Worm (Caenorhabditis elegans) whole organism, L1 larva: ENCODE data around the gene egl-5.

Experiments
- C16A3.4 ChIP-seq: fragments of 150-350 bp; optimal IDR thresholded peaks from 2 replicates; lab custom pipeline; 2014; ENCODE audit warnings: missing biosample characterization, missing genetic modification characterization
- C34B4.2 ChIP-seq: sonication (generic microtip); optimal IDR thresholded peaks from 2 replicates; lab custom pipeline; 2017; ENCODE audit warnings: mild to moderate bottlenecking, missing genetic modification characterization, missing compliant biosample characterization
- F16B12.6 ChIP-seq: fragments of 150-350 bp; optimal IDR thresholded peaks from 2 replicates; lab custom pipeline; 2014; ENCODE audit warnings: missing biosample characterization, missing genetic modification characterization
- alr-1 ChIP-seq: fragments of 200-800 bp; sonication (Bioruptor generic); optimal IDR thresholded peaks from 2 replicates; lab custom pipeline; 2018; ENCODE audit warnings: borderline replicate concordance, mild to moderate bottlenecking, missing genetic modification characterization, missing compliant biosample characterization
- ama-1 ChIP-seq: fragments of 150-350 bp; optimal IDR thresholded peaks from 2 replicates; lab custom pipeline; 2014
- ceh-63 ChIP-seq: fragments of 200-800 bp; sonication (Bioruptor generic); optimal IDR thresholded peaks from 2 replicates; lab custom pipeline; 2018; ENCODE audit warnings: mild to moderate bottlenecking, missing genetic modification characterization, missing compliant biosample characterization
- ceh-8 ChIP-seq: fragments of 200-800 bp; sonication (Bioruptor generic); optimal IDR thresholded peaks from 2 replicates; lab custom pipeline; 2018; ENCODE audit warnings: mild to moderate bottlenecking, missing genetic modification characterization, moderate library complexity, missing compliant biosample characterization
- ceh-82 ChIP-seq, 3 experiments: fragments of 150-350 bp in 1 of 3; sonication (generic microtip) in 2 of 3; optimal IDR thresholded peaks; 2 replicates each; lab custom pipeline; 2014 to 2017; ENCODE audit warnings: missing biosample characterization in 3 of 3, missing genetic modification characterization in 3 of 3
- ceh-90 ChIP-seq: sonication (generic microtip); optimal IDR thresholded peaks from 2 replicates; lab custom pipeline; 2016; ENCODE audit warnings: missing genetic modification characterization, missing compliant biosample characterization
- dpl-1 ChIP-seq, 3 experiments: fragments of 150-350 bp in 2 of 3; sonication (generic microtip) in 1 of 3; optimal IDR thresholded peaks; 2 replicates each; lab custom pipeline; 2014 to 2017; ENCODE audit warnings: missing biosample characterization in 3 of 3, missing genetic modification characterization in 3 of 3, missing genetic modification reagents in 3 of 3
- dsc-1 ChIP-seq: sonication (generic microtip); optimal IDR thresholded peaks from 2 replicates; lab custom pipeline; 2016; ENCODE audit warnings: mild to moderate bottlenecking, missing genetic modification characterization, missing compliant biosample characterization
- efl-1 ChIP-seq, 4 experiments: fragments of 150-350 bp; optimal IDR thresholded peaks in 3 of 4; peaks in 1 of 4; 1 replicate in 1 of 4; 2 replicates in 3 of 4; lab custom pipeline; 2014; ENCODE audit warnings: missing biosample characterization in 2 of 4, missing genetic modification characterization in 2 of 4, missing genetic modification reagents in 2 of 4
- egl-13 ChIP-seq: sonication (generic microtip); optimal IDR thresholded peaks from 2 replicates; lab custom pipeline; 2016; ENCODE audit warnings: missing genotype, missing genetic modification reagents, missing genetic modification characterization, missing compliant biosample characterization
- elt-2 ChIP-seq: sonication (generic microtip); optimal IDR thresholded peaks from 2 replicates; lab custom pipeline; 2016; ENCODE audit warnings: missing genetic modification characterization, mild to moderate bottlenecking, inconsistent platforms, missing compliant biosample characterization, missing genetic modification reagents
- ets-5 ChIP-seq: fragments of 200-800 bp; sonication (Bioruptor generic); IDR thresholded peaks from 2 replicates; pipeline ENCODE4 v1.3.6; 2022; ENCODE audit warnings: missing genetic modification characterization, missing compliant biosample characterization
- fkh-4 ChIP-seq: sonication (generic microtip); optimal IDR thresholded peaks from 2 replicates; lab custom pipeline; 2016; ENCODE audit warnings: missing compliant biosample characterization, missing genetic modification characterization, borderline replicate concordance
- grh-1 ChIP-seq: fragments of 200-800 bp; sonication (Bioruptor generic); IDR thresholded peaks from 2 replicates; pipeline ENCODE4 v1.3.6; 2022; ENCODE audit warnings: missing genetic modification reagents, missing genetic modification characterization, missing compliant biosample characterization
- hlh-17 ChIP-seq: fragments of 200-800 bp; sonication (Bioruptor generic); optimal IDR thresholded peaks from 2 replicates; lab custom pipeline; 2018; ENCODE audit warnings: missing genetic modification characterization, mild to moderate bottlenecking, missing compliant biosample characterization, moderate library complexity, borderline replicate concordance
- hlh-4 ChIP-seq: sonication (generic microtip); optimal IDR thresholded peaks from 2 replicates; lab custom pipeline; 2016; ENCODE audit warnings: mild to moderate bottlenecking, missing genetic modification characterization, missing compliant biosample characterization
- lin-14 ChIP-seq: fragments of 200-800 bp; sonication (Bioruptor generic); optimal IDR thresholded peaks from 2 replicates; lab custom pipeline; 2018; ENCODE audit warnings: mild to moderate bottlenecking, missing genetic modification characterization, moderate library complexity, missing compliant biosample characterization
- lin-39 ChIP-seq: fragments of 150-350 bp; optimal IDR thresholded peaks from 2 replicates; lab custom pipeline; 2014; ENCODE audit warnings: missing biosample characterization, missing genetic modification reagents, missing genetic modification characterization
- lir-3 ChIP-seq: sonication (generic microtip); optimal IDR thresholded peaks from 2 replicates; lab custom pipeline; 2016; ENCODE audit warnings: mild to moderate bottlenecking, missing genetic modification characterization, moderate library complexity, missing compliant biosample characterization; ENCODE audit not compliant: poor library complexity
- lsy-2 ChIP-seq, 2 experiments: fragments of 150-350 bp; optimal IDR thresholded peaks; 2 replicates each; lab custom pipeline; 2014; ENCODE audit warnings: missing biosample characterization in 2 of 2, missing genetic modification characterization in 2 of 2
- mab-9 ChIP-seq: fragments of 200-800 bp; sonication (Bioruptor generic); IDR thresholded peaks from 2 replicates; pipeline ENCODE4 v1.3.6; 2022; ENCODE audit warnings: missing genetic modification reagents, missing genetic modification characterization, missing compliant biosample characterization
- mef-2 ChIP-seq: fragments of 150-350 bp; optimal IDR thresholded peaks from 2 replicates; lab custom pipeline; 2014; ENCODE audit warnings: missing biosample characterization, missing genetic modification characterization
- mep-1 ChIP-seq: fragments of 150-350 bp; optimal IDR thresholded peaks from 2 replicates; lab custom pipeline; 2014; ENCODE audit warnings: missing biosample characterization, missing genetic modification characterization
- nhr-11 ChIP-seq: fragments of 150-350 bp; optimal IDR thresholded peaks from 2 replicates; lab custom pipeline; 2014; ENCODE audit warnings: missing biosample characterization, missing genetic modification characterization
- nhr-12 ChIP-seq: sonication (generic microtip); optimal IDR thresholded peaks from 2 replicates; lab custom pipeline; 2017; ENCODE audit warnings: missing biosample characterization, missing genetic modification characterization
- nhr-19 ChIP-seq: fragments of 200-800 bp; sonication (Bioruptor generic); conservative IDR thresholded peaks from 2 replicates; pipeline ENCODE4 v1.3.6; 2022; ENCODE audit warnings: missing genetic modification characterization, missing compliant biosample characterization
- nhr-237 ChIP-seq: fragments of 150-350 bp; optimal IDR thresholded peaks from 2 replicates; lab custom pipeline; 2014; ENCODE audit warnings: missing biosample characterization, missing genetic modification characterization
- nhr-28 ChIP-seq: fragments of 150-350 bp; optimal IDR thresholded peaks from 2 replicates; lab custom pipeline; 2014; ENCODE audit warnings: missing biosample characterization, missing genetic modification characterization
- nhr-47 ChIP-seq: sonication (generic microtip); optimal IDR thresholded peaks from 2 replicates; lab custom pipeline; 2016; ENCODE audit warnings: mild to moderate bottlenecking, missing genetic modification characterization, moderate library complexity, missing compliant biosample characterization
- nhr-84 ChIP-seq: sonication (generic microtip); optimal IDR thresholded peaks from 2 replicates; lab custom pipeline; 2017; ENCODE audit warnings: missing biosample characterization, missing genetic modification characterization
- nhr-85 ChIP-seq: sonication (generic microtip); peaks from one replicate; lab custom pipeline; 2016; ENCODE audit warnings: missing genetic modification characterization, inconsistent platforms, missing compliant biosample characterization
- nhr-90 ChIP-seq: sonication (generic microtip); optimal IDR thresholded peaks from 2 replicates; lab custom pipeline; 2016; ENCODE audit warnings: mild to moderate bottlenecking, missing genetic modification characterization, missing compliant biosample characterization; ENCODE audit not compliant: poor library complexity
- pag-3 ChIP-seq: sonication (generic microtip); optimal IDR thresholded peaks from 2 replicates; lab custom pipeline; 2017; ENCODE audit warnings: missing genetic modification characterization, mild to moderate bottlenecking, missing compliant biosample characterization, antibody characterized with exemption, borderline replicate concordance; ENCODE audit not compliant: insufficient read depth
- snpc-4 ChIP-seq: fragments of 150-350 bp; optimal IDR thresholded peaks from 2 replicates; lab custom pipeline; 2014; ENCODE audit warnings: missing biosample characterization, missing genetic modification characterization
- sox-4 ChIP-seq: sonication (generic microtip); optimal IDR thresholded peaks from 2 replicates; lab custom pipeline; 2016; ENCODE audit warnings: missing genetic modification characterization, missing compliant biosample characterization
- sptf-1 ChIP-seq: fragments of 150-350 bp; optimal IDR thresholded peaks from 2 replicates; lab custom pipeline; 2014; ENCODE audit warnings: missing biosample characterization, missing genetic modification characterization
- sup-37 ChIP-seq: fragments of 200-800 bp; sonication (Bioruptor generic); optimal IDR thresholded peaks from 2 replicates; lab custom pipeline; 2018; ENCODE audit warnings: mild to moderate bottlenecking, missing genetic modification characterization, missing compliant biosample characterization
- swsn-7 ChIP-seq: sonication (generic microtip); optimal IDR thresholded peaks from 2 replicates; lab custom pipeline; 2016; ENCODE audit warnings: missing genetic modification characterization, missing compliant biosample characterization
- unc-62 ChIP-seq: fragments of 150-350 bp; optimal IDR thresholded peaks from 2 replicates; lab custom pipeline; 2014; ENCODE audit warnings: missing biosample characterization, missing genetic modification reagents, missing genetic modification characterization
- unc-86 ChIP-seq: sonication (generic microtip); optimal IDR thresholded peaks from 2 replicates; lab custom pipeline; 2016; ENCODE audit warnings: missing genetic modification characterization, missing compliant biosample characterization
- vab-15 ChIP-seq: sonication (generic microtip); optimal IDR thresholded peaks from 2 replicates; lab custom pipeline; 2017; ENCODE audit warnings: missing genotype, mild to moderate bottlenecking, missing genetic modification characterization, missing compliant biosample characterization
- xbp-1 ChIP-seq: sonication (generic microtip); optimal IDR thresholded peaks from 2 replicates; lab custom pipeline; 2016; ENCODE audit warnings: missing genetic modification characterization, missing compliant biosample characterization
- zag-1 ChIP-seq: fragments of 150-350 bp; optimal IDR thresholded peaks from 2 replicates; lab custom pipeline; 2014; ENCODE audit warnings: missing biosample characterization, missing genetic modification characterization
- zip-4 ChIP-seq: fragments of 200-800 bp; sonication (Bioruptor generic); optimal IDR thresholded peaks from 2 replicates; lab custom pipeline; 2018; ENCODE audit warnings: mild to moderate bottlenecking, missing genetic modification characterization, moderate library complexity, missing compliant biosample characterization
- ztf-4 ChIP-seq: fragments of 150-350 bp; optimal IDR thresholded peaks from 2 replicates; lab custom pipeline; 2014; ENCODE audit warnings: missing biosample characterization, missing genetic modification characterization

egl-5 gene

ce11 chrIII:7814159-7815055 is at the start of gene egl-5:
Gene egl-5, plus strand, starts transcription at chrIII:7814374.
- TF ChIP-seq mef-2 (tag; lab: Kevin White, UChicago) (no peak), lsy-2 (tag; optimal IDR thresholded peaks at IDR 0.05; lab: Kevin White, UChicago) (peak in 1 of 2 experiments; percentile 20), nhr-11 (tag; lab: Kevin White, UChicago) (no peak), grh-1 (GFP tag; lab: Robert Waterston, UW) (no peak), nhr-85 (tag; lab: Kevin White, UChicago) (peak; percentile 31), swsn-7 (tag; lab: Kevin White, UChicago) (no peak), dpl-1 (GFP tag; optimal IDR thresholded peaks at IDR 0.05; lab: Kevin White, UChicago) (peak in 1 of 3 experiments; percentile 99)

- TF ChIP-seq ztf-4, result no peak
- no peak for TF ChIP-seq ceh-90 (tag; lab: Kevin White, UChicago)
- TF ChIP-seq unc-62 (GFP tag; lab: Kevin White, UChicago), result no peak
- no peak for TF ChIP-seq mep-1
- TF ChIP-seq zag-1 (tag; lab: Kevin White, UChicago), result no peak
- TF ChIP-seq egl-13 (tag; lab: Kevin White, UChicago), result peak; percentile 21
- TF ChIP-seq C34B4.2 (tag; lab: Kevin White, UChicago), result no peak
- TF ChIP-seq xbp-1 (tag; lab: Kevin White, UChicago), result peak; percentile 33
- no peak for TF ChIP-seq sup-37
- TF ChIP-seq sptf-1 (tag; lab: Kevin White, UChicago), result no peak
- TF ChIP-seq nhr-237 (tag; lab: Kevin White, UChicago), result no peak
- no peak for TF ChIP-seq fkh-4
- no peak for TF ChIP-seq dsc-1 (tag; lab: Kevin White, UChicago)
- peak; percentile 4; the same call in 1 of the 2 replicates for TF ChIP-seq nhr-19 (GFP tag; lab: Robert Waterston, UW)
- TF ChIP-seq lir-3 (tag; lab: Kevin White, UChicago), result no peak
- no peak for TF ChIP-seq mef-2 (tag; lab: Kevin White, UChicago)
- TF ChIP-seq sox-4 (tag; lab: Kevin White, UChicago), result no peak
- no peak for TF ChIP-seq unc-86 (tag; lab: Kevin White, UChicago)
- TF ChIP-seq pag-3 (tag; lab: Kevin White, UChicago), result no peak
- TF ChIP-seq elt-2 (tag; lab: Kevin White, UChicago), result no peak
- TF ChIP-seq nhr-85 (tag; lab: Kevin White, UChicago), result no peak
- TF ChIP-seq alr-1, result no peak
- no peak for TF ChIP-seq ets-5 (GFP tag; lab: Robert Waterston, UW)
- no peak for TF ChIP-seq ceh-8 (GFP tag; lab: Kevin White, UChicago)
- TF ChIP-seq nhr-28 (tag; lab: Kevin White, UChicago), result no peak
- TF ChIP-seq nhr-47, result peak; percentile 27
- peak; percentile 37 for TF ChIP-seq lin-14 (GFP tag; lab: Kevin White, UChicago)
- TF ChIP-seq ama-1 (lab: Kevin White, UChicago), result no peak
- no peak for TF ChIP-seq mab-9 (GFP tag; lab: Robert Waterston, UW)
- TF ChIP-seq efl-1 (optimal IDR thresholded peaks at IDR 0.05; lab: Kevin White, UChicago), result peak; percentile 37
- TF ChIP-seq efl-1 (GFP tag; optimal IDR thresholded peaks at IDR 0.05 in 1 of 2; lab: Kevin White, UChicago), result peak; percentile 28 to 91
- peak in 2 of 3 experiments; percentile 4 to 22 for TF ChIP-seq ceh-82 (tag; optimal IDR thresholded peaks at IDR 0.05; lab: Kevin White, UChicago)
- TF ChIP-seq vab-15, result no peak
- TF ChIP-seq zip-4 (GFP tag; lab: Kevin White, UChicago), result no peak
- peak; percentile 31 for TF ChIP-seq C16A3.4
- TF ChIP-seq nhr-90, result peak; percentile 5
- no peak for TF ChIP-seq hlh-17 (GFP tag; lab: Kevin White, UChicago)
- TF ChIP-seq nhr-11 (tag; lab: Kevin White, UChicago), result no peak
- TF ChIP-seq ceh-63, result no peak
- peak; percentile 25 for TF ChIP-seq lin-39 (tag; lab: Kevin White, UChicago)
- no peak for TF ChIP-seq nhr-84 (tag; lab: Kevin White, UChicago)
- TF ChIP-seq F16B12.6, result peak; percentile 29
- TF ChIP-seq snpc-4 (tag; lab: Kevin White, UChicago), result no peak
- no peak for TF ChIP-seq hlh-4
- no peak for TF ChIP-seq nhr-12 (tag; lab: Kevin White, UChicago)
Observed at ce11 chrIII:7765974-7766373, 48.2 kb upstream of the egl-5 start, which contains the start of gene ZK686.2. Gene ZK686.2, minus strand, starts transcription at chrIII:7766052.
